Worm (Caenorhabditis elegans) whole organism, L4 larva: ENCODE results near the gene memb-1.

Source experiments
- F10B5.3 ChIP-seq: sonication (generic microtip); optimal IDR thresholded peaks from 2 replicates; lab custom pipeline; 2016; ENCODE audit warnings: mild to moderate bottlenecking, missing genetic modification characterization, missing compliant biosample characterization
- F49E8.2 ChIP-seq: sonication (generic microtip); optimal IDR thresholded peaks from 2 replicates; lab custom pipeline; 2016; ENCODE audit warnings: missing compliant biosample characterization, mild to moderate bottlenecking, missing genetic modification characterization, borderline replicate concordance
- R02D3.7 ChIP-seq: fragments of 150-350 bp; sonication (generic microtip); optimal IDR thresholded peaks from 3 replicates; lab custom pipeline; 2014; ENCODE audit warnings: missing biosample characterization, missing genetic modification characterization
- T20F7.1 ChIP-seq: fragments of 200-800 bp; sonication (Bioruptor generic); optimal IDR thresholded peaks from 2 replicates; lab custom pipeline; 2018; ENCODE audit warnings: mild to moderate bottlenecking, missing genetic modification characterization, missing compliant biosample characterization
- T26A8.4 ChIP-seq: fragments of 200-800 bp; sonication (Bioruptor generic); IDR thresholded peaks from 2 replicates; pipeline ENCODE4 v1.3.6; 2022; ENCODE audit warnings: missing genetic modification characterization, missing compliant biosample characterization
- Y5F2A.4 ChIP-seq: fragments of 200-800 bp; sonication (Bioruptor generic); optimal IDR thresholded peaks from 2 replicates; lab custom pipeline; 2018; ENCODE audit warnings: mild to moderate bottlenecking, missing genetic modification characterization, missing compliant biosample characterization
- ZK546.5 ChIP-seq, 2 experiments: sonication (generic microtip); optimal IDR thresholded peaks; 2 replicates each; lab custom pipeline; 2017; ENCODE audit warnings: missing biosample characterization in 2 of 2, missing genetic modification characterization in 2 of 2
- aha-1 ChIP-seq: fragments of 150-350 bp; peaks from one replicate; lab custom pipeline; 2014; ENCODE audit warnings: missing biosample characterization, missing genetic modification characterization
- ceh-28 ChIP-seq: fragments of 150-350 bp; optimal IDR thresholded peaks from 2 replicates; lab custom pipeline; 2014; ENCODE audit warnings: missing biosample characterization, missing genetic modification reagents, missing genetic modification characterization
- ceh-32 ChIP-seq: sonication (generic microtip); optimal IDR thresholded peaks from 2 replicates; lab custom pipeline; 2016; ENCODE audit warnings: mild to moderate bottlenecking, missing genetic modification characterization, missing compliant biosample characterization; ENCODE audit not compliant: poor library complexity
- ces-1 ChIP-seq: fragments of 150-350 bp; sonication (generic microtip); optimal IDR thresholded peaks from 4 replicates; lab custom pipeline; 2014; ENCODE audit warnings: missing biosample characterization, missing genetic modification reagents, missing genetic modification characterization
- ctbp-1 ChIP-seq: fragments of 200-800 bp; sonication (Bioruptor generic); IDR thresholded peaks from 2 replicates; pipeline ENCODE4 v1.3.6; 2022; ENCODE audit warnings: missing genetic modification reagents, missing genetic modification characterization, missing compliant biosample characterization
- daf-16 ChIP-seq, 3 experiments: sonication (generic microtip); optimal IDR thresholded peaks; 2 replicates each; lab custom pipeline; 2016 to 2017; ENCODE audit warnings: missing genetic modification characterization in 3 of 3, missing genetic modification reagents in 3 of 3, mild to moderate bottlenecking in 2 of 3, missing compliant biosample characterization in 2 of 3, missing biosample characterization in 1 of 3, moderate library complexity in 1 of 3
- dmd-9 ChIP-seq: fragments of 200-800 bp; sonication (Bioruptor generic); IDR thresholded peaks from 2 replicates; pipeline ENCODE4 v1.3.6; 2022; ENCODE audit warnings: missing genetic modification reagents, missing genetic modification characterization, missing compliant biosample characterization
- duxl-1 ChIP-seq: sonication (generic microtip); optimal IDR thresholded peaks from 2 replicates; lab custom pipeline; 2016; ENCODE audit warnings: mild to moderate bottlenecking, missing genetic modification characterization, moderate library complexity, missing compliant biosample characterization; ENCODE audit not compliant: poor library complexity
- dve-1 ChIP-seq: sonication (generic microtip); optimal IDR thresholded peaks from 2 replicates; lab custom pipeline; 2017; ENCODE audit warnings: antibody characterized with exemption, mild to moderate bottlenecking, missing genetic modification characterization, missing compliant biosample characterization; ENCODE audit not compliant: insufficient read depth
- fkh-10 ChIP-seq: fragments of 150-350 bp; optimal IDR thresholded peaks from 2 replicates; lab custom pipeline; 2014; ENCODE audit warnings: missing biosample characterization, missing genetic modification reagents, missing genetic modification characterization
- hlh-11 ChIP-seq: fragments of 200-800 bp; sonication (Bioruptor generic); optimal IDR thresholded peaks from 2 replicates; lab custom pipeline; 2018; ENCODE audit warnings: mild to moderate bottlenecking, missing genetic modification characterization, missing compliant biosample characterization
- lim-7 ChIP-seq: fragments of 200-800 bp; sonication (Bioruptor generic); IDR thresholded peaks from 2 replicates; pipeline ENCODE4 v1.3.6; 2022; ENCODE audit warnings: missing genetic modification characterization, missing compliant biosample characterization
- lin-1 ChIP-seq: fragments of 200-800 bp; sonication (Bioruptor generic); IDR thresholded peaks from 2 replicates; pipeline ENCODE4 v1.3.6; 2022; ENCODE audit warnings: missing genetic modification reagents, missing genetic modification characterization, missing compliant biosample characterization
- lin-15B ChIP-seq: fragments of 150-350 bp; sonication (generic microtip); optimal IDR thresholded peaks from 3 replicates; lab custom pipeline; 2014; ENCODE audit warnings: missing biosample characterization, missing genetic modification characterization
- lin-29 ChIP-seq: fragments of 200-800 bp; sonication (Bioruptor generic); IDR thresholded peaks from 2 replicates; pipeline ENCODE4 v1.3.6; 2022; ENCODE audit warnings: missing genetic modification reagents, missing genetic modification characterization, missing compliant biosample characterization
- lsy-2 ChIP-seq, 2 experiments: fragments of 150-350 bp in 1 of 2; sonication (generic microtip) in 1 of 2; optimal IDR thresholded peaks; 2 replicates each; lab custom pipeline; 2014 to 2017; ENCODE audit warnings: missing biosample characterization in 2 of 2, missing genetic modification characterization in 2 of 2
- mxl-2 ChIP-seq: fragments of 200-800 bp; sonication (Bioruptor generic); conservative IDR thresholded peaks from 2 replicates; pipeline ENCODE4 v1.3.6; 2022; ENCODE audit warnings: missing genetic modification reagents, missing genetic modification characterization, missing compliant biosample characterization
- mxl-3 ChIP-seq: fragments of 200-800 bp; sonication (Bioruptor generic); optimal IDR thresholded peaks from 2 replicates; lab custom pipeline; 2018; ENCODE audit warnings: mild to moderate bottlenecking, missing genetic modification characterization, missing compliant biosample characterization
- nhr-10 ChIP-seq: fragments of 150-350 bp; optimal IDR thresholded peaks from 2 replicates; lab custom pipeline; 2014; ENCODE audit warnings: missing biosample characterization, missing genetic modification characterization
- nhr-102 ChIP-seq: sonication (generic microtip); optimal IDR thresholded peaks from 2 replicates; lab custom pipeline; 2016; ENCODE audit warnings: mild to moderate bottlenecking, missing genetic modification characterization, moderate library complexity, missing compliant biosample characterization
- nhr-11 ChIP-seq: fragments of 150-350 bp; optimal IDR thresholded peaks from 2 replicates; lab custom pipeline; 2014; ENCODE audit warnings: missing biosample characterization, missing genetic modification characterization
- nhr-237 ChIP-seq: sonication (generic microtip); optimal IDR thresholded peaks from 2 replicates; lab custom pipeline; 2017; ENCODE audit warnings: missing biosample characterization, missing genetic modification characterization
- nhr-25 ChIP-seq: sonication (generic microtip); optimal IDR thresholded peaks from 2 replicates; lab custom pipeline; 2017; ENCODE audit warnings: missing genetic modification characterization, mild to moderate bottlenecking, missing compliant biosample characterization, antibody characterized with exemption, moderate library complexity, borderline replicate concordance; ENCODE audit not compliant: insufficient read depth
- nhr-41 ChIP-seq: fragments of 200-800 bp; sonication (Bioruptor generic); IDR thresholded peaks from 2 replicates; pipeline ENCODE4 v1.3.6; 2022; ENCODE audit warnings: missing genetic modification reagents, missing genetic modification characterization, missing compliant biosample characterization
- nhr-42 ChIP-seq: fragments of 200-800 bp; sonication (Bioruptor generic); IDR thresholded peaks from 2 replicates; pipeline ENCODE4 v1.3.6; 2022; ENCODE audit warnings: missing genetic modification characterization, missing compliant biosample characterization
- nhr-48 ChIP-seq: sonication (generic microtip); optimal IDR thresholded peaks from 2 replicates; lab custom pipeline; 2016; ENCODE audit warnings: mild to moderate bottlenecking, missing genetic modification characterization, missing compliant biosample characterization
- pqm-1 ChIP-seq: sonication (generic microtip); optimal IDR thresholded peaks from 2 replicates; lab custom pipeline; 2017; ENCODE audit warnings: missing biosample characterization, missing genetic modification characterization
- rbr-2 ChIP-seq: sonication (generic microtip); optimal IDR thresholded peaks from 2 replicates; lab custom pipeline; 2016; ENCODE audit warnings: missing genotype, missing genetic modification characterization, missing compliant biosample characterization
- snpc-1.2 ChIP-seq: fragments of 200-800 bp; sonication (Bioruptor generic); IDR thresholded peaks from 2 replicates; pipeline ENCODE4 v1.3.6; 2022; ENCODE audit warnings: missing genetic modification reagents, missing genetic modification characterization, missing compliant biosample characterization
- tra-1 ChIP-seq: fragments of 200-800 bp; sonication (Bioruptor generic); IDR thresholded peaks from 2 replicates; pipeline ENCODE4 v1.3.6; 2022; ENCODE audit warnings: missing genetic modification reagents, missing genetic modification characterization, missing compliant biosample characterization
- unc-130 ChIP-seq: sonication (generic microtip); optimal IDR thresholded peaks from 2 replicates; lab custom pipeline; 2016; ENCODE audit warnings: missing genetic modification reagents, missing genetic modification characterization, missing compliant biosample characterization
- unc-62 ChIP-seq, 3 experiments: fragments of 150-350 bp in 1 of 3; sonication (generic microtip); optimal IDR thresholded peaks in 2 of 3; peaks in 1 of 3; 1 replicate in 1 of 3; 2 replicates in 2 of 3; lab custom pipeline; 2014 to 2017; ENCODE audit warnings: missing biosample characterization in 3 of 3, missing genetic modification characterization in 3 of 3, missing genetic modification reagents in 3 of 3, missing genotype in 1 of 3
- zip-11 ChIP-seq: fragments of 200-800 bp; sonication (Bioruptor generic); IDR thresholded peaks from 2 replicates; pipeline ENCODE4 v1.3.6; 2022; ENCODE audit warnings: missing genetic modification characterization, missing compliant biosample characterization
- ztf-11 ChIP-seq: fragments of 150-350 bp; optimal IDR thresholded peaks from 2 replicates; lab custom pipeline; 2014; ENCODE audit warnings: missing biosample characterization, missing genetic modification characterization

Gene memb-1

DNA sequence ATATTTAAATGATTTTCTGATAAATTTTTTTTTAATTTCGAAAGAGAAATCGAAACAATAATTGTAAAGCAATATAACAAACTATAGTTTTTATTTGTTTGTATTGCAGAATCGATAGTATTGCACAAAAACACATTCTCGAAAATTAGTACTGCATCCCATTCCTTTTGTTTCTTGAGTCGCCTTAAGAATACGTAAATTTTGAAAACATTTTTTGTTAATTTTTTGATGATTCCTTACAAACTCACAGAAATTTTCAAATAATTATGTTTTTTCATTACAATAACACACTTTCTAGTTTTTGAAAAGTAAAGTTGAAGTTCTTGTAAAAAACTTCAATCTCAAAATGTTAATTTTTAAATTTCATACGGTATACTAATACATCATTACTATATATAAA lies 44.8 kb upstream of the memb-1 start:
- TF ChIP-seq unc-130 (GFP tag; lab: Kevin White, UChicago) (no peak), aha-1 (tag; lab: Kevin White, UChicago) (peak; percentile 88)

ce11 chrX:9483754-9484153 lies 42.4 kb upstream of the memb-1 start:
- no peak for TF ChIP-seq nhr-25
- peak in 1 of 2 experiments; percentile 89 for TF ChIP-seq unc-62 (GFP tag; optimal IDR thresholded peaks at IDR 0.05 in 1 of 2; lab: Kevin White, UChicago)
- TF ChIP-seq unc-62 (tag; optimal IDR thresholded peaks at IDR 0.05; lab: Kevin White, UChicago) = no peak

- TF ChIP-seq aha-1 (tag; lab: Kevin White, UChicago) = peak; percentile 92
- no peak for TF ChIP-seq nhr-48
- TF ChIP-seq, all 104 proteins: peak for 1
Observed at ce11 chrX:9476752-9477151, 35.4 kb upstream of the memb-1 start.

ce11 chrX:9472170-9472569 lies 30.8 kb upstream of the memb-1 start, which contains the start of gene gap-2:
Gene gap-2 (plus strand): TSS chrX:9472470.
- TF ChIP-seq dmd-9 (no peak), lim-7 (GFP tag; lab: Robert Waterston, UW) (no peak), nhr-10 (no peak), nhr-102 (tag; lab: Kevin White, UChicago) (no peak), lin-29 (no peak), T20F7.1 (GFP tag; lab: Kevin White, UChicago) (no peak), lin-15B (tag; lab: Kevin White, UChicago) (no peak), mxl-3 (GFP tag; lab: Kevin White, UChicago) (no peak), daf-16 (GFP tag; optimal IDR thresholded peaks at IDR 0.05; lab: Kevin White, UChicago) (no peak), daf-16 (tag; optimal IDR thresholded peaks at IDR 0.05; lab: Kevin White, UChicago) (no peak)

- peak; percentile 79 for TF ChIP-seq tra-1 (GFP tag; lab: Robert Waterston, UW)
- TF ChIP-seq ces-1 (GFP tag; lab: Kevin White, UChicago) = peak; percentile 51
- no peak for TF ChIP-seq ztf-11
- TF ChIP-seq nhr-48 = peak; percentile 66
- peak; percentile 87 for TF ChIP-seq Y5F2A.4 (GFP tag; lab: Kevin White, UChicago)
- no peak for TF ChIP-seq lsy-2 (tag; optimal IDR thresholded peaks at IDR 0.05; lab: Kevin White, UChicago)
- TF ChIP-seq T26A8.4 (GFP tag; lab: Robert Waterston, UW) = peak; percentile 88
- peak; percentile 82 for TF ChIP-seq nhr-102 (tag; lab: Kevin White, UChicago)
- peak; percentile 88 for TF ChIP-seq lim-7 (GFP tag; lab: Robert Waterston, UW)
- peak; percentile 86 for TF ChIP-seq rbr-2 (tag; lab: Kevin White, UChicago)
- peak; percentile 79 for TF ChIP-seq lin-1 (GFP tag; lab: Robert Waterston, UW)
- no peak for TF ChIP-seq R02D3.7 (tag; lab: Kevin White, UChicago)
- TF ChIP-seq hlh-11 = peak; percentile 59
- peak; percentile 92 for TF ChIP-seq snpc-1.2 (GFP tag; lab: Robert Waterston, UW)
- TF ChIP-seq dve-1 (tag; lab: Kevin White, UChicago) = peak; percentile 73
- TF ChIP-seq T20F7.1 (GFP tag; lab: Kevin White, UChicago) = peak; percentile 51
- TF ChIP-seq nhr-41 (GFP tag; lab: Robert Waterston, UW) = peak; percentile 84
- peak; percentile 57; the same call in 1 of the 2 replicates for TF ChIP-seq dmd-9
- no peak for TF ChIP-seq ceh-28 (tag; lab: Kevin White, UChicago)
- TF ChIP-seq ZK546.5 (tag; optimal IDR thresholded peaks at IDR 0.05; lab: Kevin White, UChicago) = no peak
- TF ChIP-seq fkh-10 (GFP tag; lab: Kevin White, UChicago) = peak; percentile 35
- TF ChIP-seq lin-15B (tag; lab: Kevin White, UChicago) = no peak
- no peak for TF ChIP-seq nhr-237 (tag; lab: Kevin White, UChicago)
- peak; percentile 31 for TF ChIP-seq nhr-11 (tag; lab: Kevin White, UChicago)
- no peak for TF ChIP-seq pqm-1 (tag; lab: Kevin White, UChicago)
- TF ChIP-seq ceh-32 (tag; lab: Kevin White, UChicago) = peak; percentile 52
- peak; percentile 93 for TF ChIP-seq ctbp-1
- peak; percentile 90 for TF ChIP-seq duxl-1 (tag; lab: Kevin White, UChicago)
- no peak; the same call in 1 of the 2 replicates for TF ChIP-seq mxl-2 (GFP tag; lab: Robert Waterston, UW)
- peak; percentile 44 for TF ChIP-seq F10B5.3 (tag; lab: Kevin White, UChicago)
- peak; percentile 21 for TF ChIP-seq F49E8.2 (tag; lab: Kevin White, UChicago)
- peak; percentile 1 for TF ChIP-seq unc-130 (GFP tag; lab: Kevin White, UChicago)
- TF ChIP-seq nhr-42 (GFP tag; lab: Robert Waterston, UW) = peak; percentile 87
- TF ChIP-seq zip-11 (GFP tag; lab: Robert Waterston, UW) = peak; percentile 58; the same call in 1 of the 2 replicates
Observed at ce11 chrX:9467573-9467972, 26.2 kb upstream of the memb-1 start.
